Fruit fly (Drosophila melanogaster): ENCODE measurements around the gene CG4022.
A peak's percentile ranks its signal among the peaks of the same experiment; 100 is the strongest.

DNA sequence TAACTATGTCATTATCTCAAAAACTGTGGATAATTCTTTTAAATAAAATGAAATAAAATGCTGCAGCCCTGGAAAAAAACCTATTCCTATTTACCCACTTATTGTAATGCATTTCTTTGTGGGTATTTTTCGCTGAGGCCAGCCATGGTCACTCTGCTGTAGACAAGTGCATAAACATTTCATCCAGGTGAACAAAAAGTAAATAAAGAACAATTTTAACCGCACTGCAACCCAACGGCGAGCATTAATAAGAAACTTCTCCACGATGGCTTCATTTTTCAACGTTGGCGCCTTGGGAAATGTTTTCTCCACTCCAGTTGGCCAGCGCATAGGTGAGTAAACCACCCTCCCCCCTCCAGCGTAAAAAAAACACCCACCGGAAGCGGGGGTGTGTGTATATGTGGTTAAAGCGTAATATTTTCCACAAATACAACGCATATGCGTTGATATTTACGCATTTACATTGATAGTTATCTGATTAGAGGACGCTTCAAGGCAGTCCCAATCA, 36.2 kb upstream of the CG4022 start, which contains the start of gene CG3529:
- TF ChIP-seq CG10669 (GFP tag; optimal IDR thresholded peaks at IDR 0.05) (no peak), Eip75B (GFP tag; optimal IDR thresholded peaks at IDR 0.05) (peak; percentile 33), CG7368 (GFP tag; optimal IDR thresholded peaks at IDR 0.05) (no peak), CG6808 (GFP tag; optimal IDR thresholded peaks at IDR 0.05) (peak; percentile 62), OdsH (GFP tag; optimal IDR thresholded peaks at IDR 0.05) (peak; percentile 8), eg (GFP tag; IDR thresholded peaks at IDR 0.05) (no peak), vri (GFP tag; optimal IDR thresholded peaks at IDR 0.05) (no peak), CG4318 (GFP tag; optimal IDR thresholded peaks at IDR 0.05) (no peak), fd59A (GFP tag; optimal IDR thresholded peaks at IDR 0.05) (no peak), acj6 (GFP tag; optimal IDR thresholded peaks at IDR 0.05) (no peak), CG16779 (tag; optimal IDR thresholded peaks at IDR 0.05) (peak; percentile 8), topi (GFP tag; optimal IDR thresholded peaks at IDR 0.05) (no peak)
